Worm (Caenorhabditis elegans) whole organism, L4 larva: ENCODE measurements around the gene T24C12.4.

Source experiments
- D1046.2 ChIP-seq: fragments of 200-800 bp; sonication (Bioruptor generic); IDR thresholded peaks from 2 replicates; pipeline ENCODE4 v1.3.6; 2022; ENCODE audit warnings: missing genetic modification characterization, missing compliant biosample characterization
- F10B5.3 ChIP-seq: sonication (generic microtip); optimal IDR thresholded peaks from 2 replicates; lab custom pipeline; 2016; ENCODE audit warnings: mild to moderate bottlenecking, missing genetic modification characterization, missing compliant biosample characterization
- F44E2.7 ChIP-seq: fragments of 200-800 bp; sonication (Bioruptor generic); IDR thresholded peaks from 2 replicates; pipeline ENCODE4 v2.1.2; 2022; ENCODE audit warnings: missing genetic modification characterization, missing compliant biosample characterization
- Y5F2A.4 ChIP-seq: fragments of 200-800 bp; sonication (Bioruptor generic); optimal IDR thresholded peaks from 2 replicates; lab custom pipeline; 2018; ENCODE audit warnings: mild to moderate bottlenecking, missing genetic modification characterization, missing compliant biosample characterization
- Y75B8A.6 ChIP-seq: fragments of 200-800 bp; sonication (Bioruptor generic); IDR thresholded peaks from 2 replicates; pipeline ENCODE4 v1.3.6; 2022; ENCODE audit warnings: missing genetic modification reagents, missing genetic modification characterization, missing compliant biosample characterization
- aha-1 ChIP-seq: fragments of 150-350 bp; peaks from one replicate; lab custom pipeline; 2014; ENCODE audit warnings: missing biosample characterization, missing genetic modification characterization
- arid-1 ChIP-seq: fragments of 200-800 bp; sonication (Bioruptor generic); conservative IDR thresholded peaks from 2 replicates; pipeline ENCODE4 v1.3.6; 2022; ENCODE audit warnings: missing genetic modification reagents, missing genetic modification characterization, missing compliant biosample characterization
- attf-4 ChIP-seq: sonication (generic microtip); optimal IDR thresholded peaks from 3 replicates; lab custom pipeline; 2017; ENCODE audit warnings: missing biosample characterization, missing genetic modification characterization
- ceh-20 ChIP-seq: fragments of 200-800 bp; sonication (Bioruptor generic); IDR thresholded peaks from 2 replicates; pipeline ENCODE4 v1.3.6; 2022; ENCODE audit warnings: missing genetic modification reagents, missing genetic modification characterization, missing compliant biosample characterization
- ces-1 ChIP-seq: fragments of 150-350 bp; sonication (generic microtip); optimal IDR thresholded peaks from 4 replicates; lab custom pipeline; 2014; ENCODE audit warnings: missing biosample characterization, missing genetic modification reagents, missing genetic modification characterization
- daf-8 ChIP-seq: fragments of 200-800 bp; sonication (Bioruptor generic); IDR thresholded peaks from 2 replicates; pipeline ENCODE4 v1.3.6; 2022; ENCODE audit warnings: missing genetic modification characterization, missing compliant biosample characterization
- dmd-6 ChIP-seq: fragments of 200-800 bp; sonication (Bioruptor generic); IDR thresholded peaks from 2 replicates; pipeline ENCODE4 v1.3.6; 2022; ENCODE audit warnings: missing genetic modification reagents, missing genetic modification characterization, missing compliant biosample characterization
- dve-1 ChIP-seq: sonication (generic microtip); optimal IDR thresholded peaks from 2 replicates; lab custom pipeline; 2017; ENCODE audit warnings: antibody characterized with exemption, mild to moderate bottlenecking, missing genetic modification characterization, missing compliant biosample characterization; ENCODE audit not compliant: insufficient read depth
- egl-43 ChIP-seq: fragments of 200-800 bp; sonication (Bioruptor generic); IDR thresholded peaks from 2 replicates; pipeline ENCODE4 v1.3.6; 2022; ENCODE audit warnings: missing genetic modification reagents, missing genetic modification characterization, missing compliant biosample characterization
- gei-8 ChIP-seq: fragments of 200-800 bp; sonication (Bioruptor generic); optimal IDR thresholded peaks from 2 replicates; lab custom pipeline; 2018; ENCODE audit warnings: mild to moderate bottlenecking, missing genetic modification characterization, missing compliant biosample characterization
- hif-1 ChIP-seq, 2 experiments: sonication (generic microtip); optimal IDR thresholded peaks; 2 replicates each; lab custom pipeline; 2016 to 2017; ENCODE audit warnings: missing compliant biosample characterization in 2 of 2, missing genetic modification characterization in 2 of 2, missing genetic modification reagents in 2 of 2, missing genotype in 2 of 2, mild to moderate bottlenecking in 1 of 2
- hlh-30 ChIP-seq: sonication (generic microtip); optimal IDR thresholded peaks from 2 replicates; lab custom pipeline; 2017; ENCODE audit warnings: antibody characterized with exemption, mild to moderate bottlenecking, missing genetic modification characterization, missing compliant biosample characterization; ENCODE audit not compliant: insufficient read depth
- hmg-1.1 ChIP-seq: fragments of 200-800 bp; sonication (Bioruptor generic); IDR thresholded peaks from 2 replicates; pipeline ENCODE4 v1.3.6; 2022; ENCODE audit warnings: missing genetic modification reagents, missing genetic modification characterization, missing compliant biosample characterization
- jun-1 ChIP-seq: fragments of 150-350 bp; optimal IDR thresholded peaks from 2 replicates; lab custom pipeline; 2014; ENCODE audit warnings: missing biosample characterization, missing genetic modification reagents, missing genetic modification characterization
- lim-7 ChIP-seq: fragments of 200-800 bp; sonication (Bioruptor generic); IDR thresholded peaks from 2 replicates; pipeline ENCODE4 v1.3.6; 2022; ENCODE audit warnings: missing genetic modification characterization, missing compliant biosample characterization
- lin-1 ChIP-seq: fragments of 200-800 bp; sonication (Bioruptor generic); IDR thresholded peaks from 2 replicates; pipeline ENCODE4 v1.3.6; 2022; ENCODE audit warnings: missing genetic modification reagents, missing genetic modification characterization, missing compliant biosample characterization
- lin-15B ChIP-seq: fragments of 150-350 bp; sonication (generic microtip); optimal IDR thresholded peaks from 3 replicates; lab custom pipeline; 2014; ENCODE audit warnings: missing biosample characterization, missing genetic modification characterization
- lin-39 ChIP-seq: fragments of 150-350 bp; optimal IDR thresholded peaks from 2 replicates; lab custom pipeline; 2014; ENCODE audit warnings: missing biosample characterization, missing genetic modification reagents, missing genetic modification characterization
- lir-3 ChIP-seq: sonication (generic microtip); optimal IDR thresholded peaks from 2 replicates; lab custom pipeline; 2016; ENCODE audit warnings: mild to moderate bottlenecking, missing genetic modification characterization, missing compliant biosample characterization
- lsy-2 ChIP-seq, 2 experiments: fragments of 150-350 bp in 1 of 2; sonication (generic microtip) in 1 of 2; optimal IDR thresholded peaks; 2 replicates each; lab custom pipeline; 2014 to 2017; ENCODE audit warnings: missing biosample characterization in 2 of 2, missing genetic modification characterization in 2 of 2
- madf-9 ChIP-seq: fragments of 200-800 bp; sonication (Bioruptor generic); conservative IDR thresholded peaks from 2 replicates; pipeline ENCODE4 v1.3.6; 2022; ENCODE audit warnings: missing genetic modification reagents, missing genetic modification characterization, missing compliant biosample characterization
- mep-1 ChIP-seq: fragments of 150-350 bp; sonication (generic microtip); optimal IDR thresholded peaks from 3 replicates; lab custom pipeline; 2014; ENCODE audit warnings: missing biosample characterization, missing genetic modification characterization
- mes-2 ChIP-seq: sonication (generic microtip); optimal IDR thresholded peaks from 2 replicates; lab custom pipeline; 2016; ENCODE audit warnings: missing genotype, mild to moderate bottlenecking, missing genetic modification characterization, missing compliant biosample characterization; ENCODE audit not compliant: poor library complexity, severe bottlenecking
- mxl-2 ChIP-seq: fragments of 200-800 bp; sonication (Bioruptor generic); conservative IDR thresholded peaks from 2 replicates; pipeline ENCODE4 v1.3.6; 2022; ENCODE audit warnings: missing genetic modification reagents, missing genetic modification characterization, missing compliant biosample characterization
- nhr-10 ChIP-seq: fragments of 150-350 bp; optimal IDR thresholded peaks from 2 replicates; lab custom pipeline; 2014; ENCODE audit warnings: missing biosample characterization, missing genetic modification characterization
- nhr-102 ChIP-seq: sonication (generic microtip); optimal IDR thresholded peaks from 2 replicates; lab custom pipeline; 2016; ENCODE audit warnings: mild to moderate bottlenecking, missing genetic modification characterization, moderate library complexity, missing compliant biosample characterization
- nhr-11 ChIP-seq: fragments of 150-350 bp; optimal IDR thresholded peaks from 2 replicates; lab custom pipeline; 2014; ENCODE audit warnings: missing biosample characterization, missing genetic modification characterization
- nhr-111 ChIP-seq: fragments of 200-800 bp; sonication (Bioruptor generic); optimal IDR thresholded peaks from 2 replicates; lab custom pipeline; 2018; ENCODE audit warnings: mild to moderate bottlenecking, missing genetic modification characterization, missing compliant biosample characterization
- nhr-237 ChIP-seq: sonication (generic microtip); optimal IDR thresholded peaks from 2 replicates; lab custom pipeline; 2017; ENCODE audit warnings: missing biosample characterization, missing genetic modification characterization
- nhr-25 ChIP-seq: sonication (generic microtip); optimal IDR thresholded peaks from 2 replicates; lab custom pipeline; 2017; ENCODE audit warnings: missing genetic modification characterization, mild to moderate bottlenecking, missing compliant biosample characterization, antibody characterized with exemption, moderate library complexity, borderline replicate concordance; ENCODE audit not compliant: insufficient read depth
- nhr-76 ChIP-seq: fragments of 150-350 bp; optimal IDR thresholded peaks from 2 replicates; lab custom pipeline; 2014; ENCODE audit warnings: missing biosample characterization, missing genetic modification characterization
- nhr-77 ChIP-seq: fragments of 150-350 bp; optimal IDR thresholded peaks from 2 replicates; lab custom pipeline; 2014; ENCODE audit warnings: missing biosample characterization, missing genetic modification characterization
- php-3 ChIP-seq: fragments of 200-800 bp; sonication (Bioruptor generic); IDR thresholded peaks from 2 replicates; pipeline ENCODE4 v1.3.6; 2022; ENCODE audit warnings: missing genetic modification reagents, missing genetic modification characterization, missing compliant biosample characterization
- rbr-2 ChIP-seq: sonication (generic microtip); optimal IDR thresholded peaks from 2 replicates; lab custom pipeline; 2016; ENCODE audit warnings: missing genotype, missing genetic modification characterization, missing compliant biosample characterization
- saeg-2 ChIP-seq: fragments of 200-800 bp; sonication (Bioruptor generic); IDR thresholded peaks from 2 replicates; pipeline ENCODE4 v1.3.6; 2022; ENCODE audit warnings: missing genetic modification reagents, missing genetic modification characterization, missing compliant biosample characterization
- sdz-12 ChIP-seq: fragments of 200-800 bp; sonication (Bioruptor generic); optimal IDR thresholded peaks from 2 replicates; lab custom pipeline; 2018; ENCODE audit warnings: mild to moderate bottlenecking, missing genetic modification characterization, missing compliant biosample characterization
- snpc-1.2 ChIP-seq: fragments of 200-800 bp; sonication (Bioruptor generic); IDR thresholded peaks from 2 replicates; pipeline ENCODE4 v1.3.6; 2022; ENCODE audit warnings: missing genetic modification reagents, missing genetic modification characterization, missing compliant biosample characterization
- spr-1 ChIP-seq: sonication (generic microtip); optimal IDR thresholded peaks from 2 replicates; lab custom pipeline; 2016; ENCODE audit warnings: mild to moderate bottlenecking, missing genetic modification characterization, missing compliant biosample characterization
- spr-3 ChIP-seq: fragments of 200-800 bp; sonication (Bioruptor generic); optimal IDR thresholded peaks from 2 replicates; lab custom pipeline; 2018; ENCODE audit warnings: mild to moderate bottlenecking, missing genetic modification characterization, missing compliant biosample characterization
- unc-39 ChIP-seq: sonication (generic microtip); optimal IDR thresholded peaks from 2 replicates; lab custom pipeline; 2017; ENCODE audit warnings: missing biosample characterization, missing genetic modification characterization
- unc-62 ChIP-seq, 3 experiments: fragments of 150-350 bp in 1 of 3; sonication (generic microtip); optimal IDR thresholded peaks in 2 of 3; peaks in 1 of 3; 1 replicate in 1 of 3; 2 replicates in 2 of 3; lab custom pipeline; 2014 to 2017; ENCODE audit warnings: missing biosample characterization in 3 of 3, missing genetic modification characterization in 3 of 3, missing genetic modification reagents in 3 of 3, missing genotype in 1 of 3
- vab-7 ChIP-seq: fragments of 200-800 bp; sonication (Bioruptor generic); IDR thresholded peaks from 2 replicates; pipeline ENCODE4 v1.3.6; 2022; ENCODE audit warnings: missing genetic modification reagents, missing genetic modification characterization, missing compliant biosample characterization
- zfp-2 ChIP-seq: sonication (generic microtip); optimal IDR thresholded peaks from 2 replicates; lab custom pipeline; 2016; ENCODE audit warnings: mild to moderate bottlenecking, missing genetic modification characterization, missing compliant biosample characterization
- zip-11 ChIP-seq: fragments of 200-800 bp; sonication (Bioruptor generic); IDR thresholded peaks from 2 replicates; pipeline ENCODE4 v1.3.6; 2022; ENCODE audit warnings: missing genetic modification characterization, missing compliant biosample characterization
- zip-2 ChIP-seq: fragments of 150-350 bp; optimal IDR thresholded peaks from 2 replicates; lab custom pipeline; 2014; ENCODE audit warnings: missing biosample characterization, missing genetic modification characterization
- ztf-11 ChIP-seq: fragments of 150-350 bp; optimal IDR thresholded peaks from 2 replicates; lab custom pipeline; 2014; ENCODE audit warnings: missing biosample characterization, missing genetic modification characterization

Gene T24C12.4

DNA sequence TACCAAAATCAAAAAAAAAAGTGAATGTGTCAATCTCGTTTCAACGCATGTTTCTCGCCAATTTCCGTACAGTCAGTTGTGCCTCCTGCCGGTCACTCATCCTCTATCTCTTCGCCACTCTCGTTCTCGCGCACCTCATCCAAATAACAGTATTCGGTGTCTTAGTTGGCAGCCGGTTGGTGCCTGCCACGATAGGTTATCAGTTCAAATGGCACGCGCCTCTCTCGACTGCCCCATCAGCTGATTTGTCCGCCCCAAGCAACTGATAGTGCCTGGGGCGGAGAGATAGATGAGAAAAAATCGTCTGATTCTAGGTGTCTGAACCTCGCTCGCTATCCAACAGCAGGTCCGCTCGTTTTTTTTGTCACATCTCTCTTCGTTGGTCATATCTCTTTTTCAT, 10.2 kb upstream of the T24C12.4 start (continued):
- no peak for TF ChIP-seq jun-1 (tag; lab: Kevin White, UChicago)
- TF ChIP-seq ztf-11 (tag; lab: Kevin White, UChicago), result no peak
- TF ChIP-seq unc-39, result no peak
- TF ChIP-seq nhr-237, result no peak
- no peak for TF ChIP-seq spr-3 (GFP tag; lab: Kevin White, UChicago)
- peak in 1 of 2 experiments; percentile 48 for TF ChIP-seq unc-62 (GFP tag; optimal IDR thresholded peaks at IDR 0.05 in 1 of 2; lab: Kevin White, UChicago)
- TF ChIP-seq unc-62 (tag; optimal IDR thresholded peaks at IDR 0.05; lab: Kevin White, UChicago), result no peak
- no peak for TF ChIP-seq F44E2.7 (GFP tag; lab: Robert Waterston, UW)
- no peak for TF ChIP-seq zip-2 (tag; lab: Kevin White, UChicago)
- no peak for TF ChIP-seq php-3
- TF ChIP-seq nhr-25, result no peak
- peak; percentile 52 for TF ChIP-seq nhr-77 (tag; lab: Kevin White, UChicago)
- TF ChIP-seq saeg-2 (GFP tag; lab: Robert Waterston, UW), result no peak
- TF ChIP-seq nhr-102, result peak; percentile 25
- 0 out of 2 replicates have a peak, but pooled peaks have one; percentile 31 for TF ChIP-seq lin-1 (GFP tag; lab: Robert Waterston, UW)
- TF ChIP-seq nhr-10 (tag; lab: Kevin White, UChicago), result no peak
- peak; percentile 23 for TF ChIP-seq mep-1 (tag; lab: Kevin White, UChicago)
- TF ChIP-seq egl-43 (GFP tag; lab: Robert Waterston, UW), result no peak
- TF ChIP-seq F10B5.3, result no peak
- no peak for TF ChIP-seq sdz-12 (GFP tag; lab: Kevin White, UChicago)
- peak; percentile 60 for TF ChIP-seq dve-1 (tag; lab: Kevin White, UChicago)
- no peak for TF ChIP-seq lir-3 (tag; lab: Kevin White, UChicago)
- TF ChIP-seq madf-9 (GFP tag; lab: Robert Waterston, UW), result no peak
- no peak for TF ChIP-seq mxl-2
- peak in 1 of 2 experiments; percentile 21 for TF ChIP-seq lsy-2 (tag; optimal IDR thresholded peaks at IDR 0.05; lab: Kevin White, UChicago)
- peak; percentile 72 for TF ChIP-seq aha-1 (tag; lab: Kevin White, UChicago)
- TF ChIP-seq lin-39 (tag; lab: Kevin White, UChicago), result no peak
- no peak for TF ChIP-seq arid-1 (GFP tag; lab: Robert Waterston, UW)
- TF ChIP-seq spr-1, result no peak
- TF ChIP-seq zfp-2, result no peak
- no peak for TF ChIP-seq daf-8 (GFP tag; lab: Robert Waterston, UW)
- peak; percentile 90 for TF ChIP-seq hlh-30 (tag; lab: Kevin White, UChicago)
- TF ChIP-seq gei-8 (GFP tag; lab: Kevin White, UChicago), result no peak
- TF ChIP-seq dmd-6, result peak; percentile 84
- TF ChIP-seq nhr-76 (tag; lab: Kevin White, UChicago), result no peak
- TF ChIP-seq hmg-1.1, result peak; percentile 31; the same call in 1 of the 2 replicates
- no peak for TF ChIP-seq attf-4
- TF ChIP-seq lin-15B (tag; lab: Kevin White, UChicago), result no peak
- TF ChIP-seq vab-7 (GFP tag; lab: Robert Waterston, UW), result no peak
- peak in 1 of 2 experiments; percentile 44 for TF ChIP-seq hif-1 (tag; optimal IDR thresholded peaks at IDR 0.05; lab: Kevin White, UChicago)
- no peak for TF ChIP-seq ces-1 (GFP tag; lab: Kevin White, UChicago)
- TF ChIP-seq ceh-20, result no peak
- no peak for TF ChIP-seq mes-2
- no peak for TF ChIP-seq nhr-11 (tag; lab: Kevin White, UChicago)
- no peak for TF ChIP-seq lim-7 (GFP tag; lab: Robert Waterston, UW)
- no peak for TF ChIP-seq zip-11
- TF ChIP-seq D1046.2, result no peak
- TF ChIP-seq nhr-111, result no peak
- no peak for TF ChIP-seq Y5F2A.4 (GFP tag; lab: Kevin White, UChicago)
- no peak for TF ChIP-seq Y75B8A.6 (GFP tag; lab: Robert Waterston, UW)
- no peak for TF ChIP-seq snpc-1.2 (GFP tag; lab: Robert Waterston, UW)
- TF ChIP-seq rbr-2, result no peak
